Worm (Caenorhabditis elegans): ENCODE data around the gene str-20.

The str-20 gene

ce11 chrV:725807-726572 is 30.3 kb upstream of the str-20 start:
- TF ChIP-seq skn-1 (tag; optimal IDR thresholded peaks at IDR 0.05), result no peak
- TF ChIP-seq aly-2 (tag; optimal IDR thresholded peaks at IDR 0.05), result peak; percentile 1
- peak in 1 of 2 experiments; percentile 58 for TF ChIP-seq lin-35 (GFP tag; optimal IDR thresholded peaks at IDR 0.05)
- TF ChIP-seq ama-1 (optimal IDR thresholded peaks at IDR 0.05), result peak; percentile 66
- no peak for TF ChIP-seq ceh-82 (tag; optimal IDR thresholded peaks at IDR 0.05)
- peak in 1 of 6 experiments; percentile 38 for TF ChIP-seq elt-3 (tag; optimal IDR thresholded peaks at IDR 0.05)
- no peak for TF ChIP-seq unc-86 (tag; optimal IDR thresholded peaks at IDR 0.05)
- no peak for TF ChIP-seq tbx-2 (tag; optimal IDR thresholded peaks at IDR 0.05)
- TF ChIP-seq lir-3 (tag; optimal IDR thresholded peaks at IDR 0.05; ENCODE audit: poor library complexity), result peak; percentile 7
- TF ChIP-seq efl-1 (optimal IDR thresholded peaks at IDR 0.05), result no peak
- TF ChIP-seq efl-1 (GFP tag; optimal IDR thresholded peaks at IDR 0.05 in 1 of 2), result peak in 1 of 2 experiments; percentile 82
- no peak for TF ChIP-seq dsc-1 (tag; optimal IDR thresholded peaks at IDR 0.05)

ce11 chrV:726573-727483 is 29.4 kb upstream of the str-20 start:
- TF ChIP-seq fkh-4 (tag; optimal IDR thresholded peaks at IDR 0.05; ENCODE audit: borderline replicate concordance) (no peak), isw-1 (GFP tag; IDR thresholded peaks at IDR 0.05) (no peak), nhr-20 (tag; optimal IDR thresholded peaks at IDR 0.05) (peak; percentile 7), fos-1 (tag; optimal IDR thresholded peaks at IDR 0.05) (no peak), unc-30 (tag; optimal IDR thresholded peaks at IDR 0.05) (no peak), nhr-47 (tag; optimal IDR thresholded peaks at IDR 0.05) (no peak), mep-1 (tag; optimal IDR thresholded peaks at IDR 0.05) (no peak), sox-4 (tag; optimal IDR thresholded peaks at IDR 0.05) (no peak), snpc-4 (tag; optimal IDR thresholded peaks at IDR 0.05) (no peak), pag-3 (tag; optimal IDR thresholded peaks at IDR 0.05; ENCODE audit: borderline replicate concordance, insufficient read depth) (no peak), lin-15B (tag; optimal IDR thresholded peaks at IDR 0.05) (no peak), zag-1 (tag; optimal IDR thresholded peaks at IDR 0.05) (no peak), pax-3 (tag; optimal IDR thresholded peaks at IDR 0.05) (peak; percentile 22), xbp-1 (tag; optimal IDR thresholded peaks at IDR 0.05) (no peak), nhr-77 (tag; optimal IDR thresholded peaks at IDR 0.05) (no peak), irx-1 (tag; optimal IDR thresholded peaks at IDR 0.05) (peak; percentile 2), efl-3 (GFP tag; optimal IDR thresholded peaks at IDR 0.05) (no peak), ces-1 (GFP tag; optimal IDR thresholded peaks at IDR 0.05) (no peak), ztf-4 (tag; optimal IDR thresholded peaks at IDR 0.05) (peak; percentile 21), hpl-2 (GFP tag; optimal IDR thresholded peaks at IDR 0.05) (no peak), lin-39 (tag; optimal IDR thresholded peaks at IDR 0.05) (no peak), elt-3 (tag; optimal IDR thresholded peaks at IDR 0.05) (peak in 4 of 6 experiments; percentile 14 to 71 (median 27)), nhr-85 (tag) (peak; percentile 48), alr-1 (tag; optimal IDR thresholded peaks at IDR 0.05; ENCODE audit: borderline replicate concordance) (no peak), efl-1 (optimal IDR thresholded peaks at IDR 0.05) (no peak), efl-1 (GFP tag; optimal IDR thresholded peaks at IDR 0.05 in 1 of 2) (peak in 1 of 2 experiments; percentile 92), ceh-88 (GFP tag; IDR thresholded peaks at IDR 0.05) (peak; percentile 45), Y116A8C.19 (tag; optimal IDR thresholded peaks at IDR 0.05; ENCODE audit: borderline replicate concordance) (no peak), dsc-1 (tag; optimal IDR thresholded peaks at IDR 0.05) (no peak), nhr-90 (tag; optimal IDR thresholded peaks at IDR 0.05; ENCODE audit: poor library complexity) (peak; percentile 17), elt-2 (tag; optimal IDR thresholded peaks at IDR 0.05) (peak; percentile 17), nhr-71 (tag; optimal IDR thresholded peaks at IDR 0.05) (peak; percentile 50), blmp-1 (tag; optimal IDR thresholded peaks at IDR 0.05) (no peak), nhr-84 (tag; optimal IDR thresholded peaks at IDR 0.05) (peak; percentile 53), nhr-19 (GFP tag; conservative IDR thresholded peaks at IDR 0.05) (peak; percentile 7), fkh-10 (GFP tag; optimal IDR thresholded peaks at IDR 0.05) (no peak), pqm-1 (tag; optimal IDR thresholded peaks at IDR 0.05) (no peak), snu-23 (GFP tag; optimal IDR thresholded peaks at IDR 0.05) (peak; percentile 22), unc-62 (GFP tag; optimal IDR thresholded peaks at IDR 0.05) (no peak), ama-1 (optimal IDR thresholded peaks at IDR 0.05) (peak; percentile 79), lsy-2 (tag; optimal IDR thresholded peaks at IDR 0.05) (peak in 1 of 2 experiments; percentile 25)
